ENCODE assay signal across 2 fruit fly cellular contexts in the genomic region with DNA sequence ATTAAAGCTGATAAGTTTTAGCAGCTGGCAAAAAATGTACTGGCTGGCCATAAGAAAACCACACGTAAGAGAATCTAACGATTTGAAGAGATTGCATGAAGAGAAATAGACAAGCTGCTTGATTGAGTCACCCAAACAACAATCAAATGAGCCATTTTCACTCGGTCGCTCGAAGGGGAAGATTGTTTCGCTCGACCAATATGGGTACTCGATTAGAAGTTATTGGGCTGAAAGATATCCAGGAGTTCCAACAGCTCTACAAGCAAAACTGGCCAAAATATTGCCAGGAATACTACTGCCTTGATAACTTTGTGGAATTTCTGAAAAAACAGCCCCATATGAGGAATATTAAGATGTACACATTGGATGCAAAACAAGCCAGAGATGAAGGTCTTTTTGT.
TF ChIP-seq lines count a peak whose summit lies in the region.

A gene (plus strand): TSS at position 167 of the 400 bp plus-strand sequence.

- TF ChIP-seq CTCF in whole organism, embryonic (GFP tag; optimal IDR thresholded peaks at IDR 0.05; lab: Kevin White, UChicago): no peak

TF ChIP-seq in whole organism, adult, 20 proteins besides CTCF, POLR2A, EP300 and RAD21:
- TF ChIP-seq CG33017 (tag; optimal IDR thresholded peaks at IDR 0.05; lab: Kevin White, UChicago): no peak
- TF ChIP-seq pad (GFP tag; optimal IDR thresholded peaks at IDR 0.05; lab: Kevin White, UChicago): peak; percentile 89
- no peak for TF ChIP-seq tj (GFP tag; optimal IDR thresholded peaks at IDR 0.05; lab: Kevin White, UChicago)

TF ChIP-seq in whole organism, embryonic, 481 proteins besides CTCF, POLR2A, EP300 and RAD21:
- TF ChIP-seq z (GFP tag; IDR thresholded peaks at IDR 0.05; lab: Robert Waterston, UW): peak; percentile 73
- TF ChIP-seq Trl (optimal IDR thresholded peaks at IDR 0.05; lab: Kevin White, UChicago): peak; percentile 7 to 27
- TF ChIP-seq Trl (GFP tag; optimal IDR thresholded peaks at IDR 0.05; lab: Kevin White, UChicago): no peak
- TF ChIP-seq CG12155 (GFP tag; optimal IDR thresholded peaks at IDR 0.05; lab: Kevin White, UChicago): no peak
- peak; percentile 66 for TF ChIP-seq CG3163 (GFP tag; optimal IDR thresholded peaks at IDR 0.05; lab: Kevin White, UChicago)
